Worm (Caenorhabditis elegans): ENCODE results near the gene dars-2.

DNA sequence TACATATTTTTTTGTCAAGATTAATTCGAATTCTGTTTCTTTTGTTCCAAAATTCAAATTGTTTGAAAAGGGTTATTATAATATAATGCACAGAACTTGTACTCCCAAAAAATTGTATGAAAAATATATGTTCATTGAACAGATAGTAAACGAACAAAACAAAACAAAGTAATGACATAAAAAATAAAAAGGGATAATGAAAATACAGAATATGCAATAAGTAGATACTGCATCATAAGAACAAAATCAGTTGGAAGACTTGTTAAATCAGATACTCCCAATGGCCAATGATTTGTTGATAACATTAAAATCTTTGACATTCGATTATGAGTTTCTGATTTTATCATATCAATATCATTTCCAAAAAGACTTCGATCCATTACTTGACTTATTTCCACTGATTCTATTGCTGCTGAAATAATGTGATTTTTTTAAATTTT, 44.0 kb upstream of the dars-2 start:
- TF ChIP-seq pes-1 (GFP tag; IDR thresholded peaks at IDR 0.05) (no peak), hmbx-1 (tag; optimal IDR thresholded peaks at IDR 0.05) (no peak), ama-1 (optimal IDR thresholded peaks at IDR 0.05) (no peak), sea-1 (GFP tag; conservative IDR thresholded peaks at IDR 0.05) (no peak), ceh-13 (GFP tag; optimal IDR thresholded peaks at IDR 0.05) (no peak), F13C5.2 (tag; optimal IDR thresholded peaks at IDR 0.05) (no peak), scrt-1 (GFP tag; IDR thresholded peaks at IDR 0.05) (no peak), B0310.2 (tag; optimal IDR thresholded peaks at IDR 0.05) (no peak)
